Fruit fly (Drosophila melanogaster): Measurements from ENCODE around the gene CG31909.

The CG31909 gene

dm6 chr2L:7219172-7219571 lies 38.1 kb upstream of the CG31909 start:
- TF ChIP-seq CG14711 (tag; optimal IDR thresholded peaks at IDR 0.05) = no peak
- TF ChIP-seq Crg-1 (GFP tag; optimal IDR thresholded peaks at IDR 0.05) = no peak

dm6 chr2L:7219650-7220267 lies 37.6 kb upstream of the CG31909 start, which contains the start of gene CG13784:
CG13784 (minus strand) TSS chr2L:7220033.
- peak; percentile 38 for TF ChIP-seq cic (GFP tag; optimal IDR thresholded peaks at IDR 0.05)
- TF ChIP-seq toe (GFP tag; optimal IDR thresholded peaks at IDR 0.05) = no peak
- TF ChIP-seq Crg-1 (GFP tag; optimal IDR thresholded peaks at IDR 0.05) = peak; percentile 18
- peak; percentile 51 for TF ChIP-seq bab1 (GFP tag; optimal IDR thresholded peaks at IDR 0.05)
- TF ChIP-seq CG11617 (GFP tag; optimal IDR thresholded peaks at IDR 0.05) = peak; percentile 34
- TF ChIP-seq CG7045 (GFP tag; optimal IDR thresholded peaks at IDR 0.05) = no peak
- TF ChIP-seq Mnt (GFP tag; optimal IDR thresholded peaks at IDR 0.05) = peak; percentile 52
- TF ChIP-seq CG7101 (tag; optimal IDR thresholded peaks at IDR 0.05) = peak; percentile 48
- TF ChIP-seq CG33017 (tag; optimal IDR thresholded peaks at IDR 0.05) = peak; percentile 27
- peak; percentile 30 for TF ChIP-seq CG12768 (GFP tag; optimal IDR thresholded peaks at IDR 0.05)
- no peak for TF ChIP-seq CG1620 (GFP tag; optimal IDR thresholded peaks at IDR 0.05)
- no peak for TF ChIP-seq kay (GFP tag; ENCODE audit: borderline replicate concordance)
- TF ChIP-seq ovo (GFP tag; optimal IDR thresholded peaks at IDR 0.05) = peak; percentile 74
- TF ChIP-seq cnc (optimal IDR thresholded peaks at IDR 0.05) = no peak
- no peak for TF ChIP-seq CG14711 (tag; optimal IDR thresholded peaks at IDR 0.05)
- TF ChIP-seq Clk (GFP tag; optimal IDR thresholded peaks at IDR 0.05) = no peak
- TF ChIP-seq Hr96 (GFP tag; optimal IDR thresholded peaks at IDR 0.05) = no peak
- peak; percentile 61 for TF ChIP-seq tj (GFP tag; optimal IDR thresholded peaks at IDR 0.05)
- peak; percentile 76 for TF ChIP-seq pad (GFP tag; optimal IDR thresholded peaks at IDR 0.05)

dm6 chr2L:7222829-7223272 lies 34.5 kb upstream of the CG31909 start, which contains the start of gene mEFG1:
mEFG1 (minus strand) TSS chr2L:7223081.
- TF ChIP-seq Hr96 (GFP tag; optimal IDR thresholded peaks at IDR 0.05) (no peak), Mnt (GFP tag; optimal IDR thresholded peaks at IDR 0.05) (peak; percentile 87), CG7101 (tag; optimal IDR thresholded peaks at IDR 0.05) (peak; percentile 17), CG14711 (tag; optimal IDR thresholded peaks at IDR 0.05) (peak; percentile 34), bab1 (GFP tag; optimal IDR thresholded peaks at IDR 0.05) (peak; percentile 28)

dm6 chr2L:7226587-7226986 lies 30.7 kb upstream of the CG31909 start:
- TF ChIP-seq Hr96 (GFP tag; optimal IDR thresholded peaks at IDR 0.05) = no peak
- no peak for TF ChIP-seq Mnt (GFP tag; optimal IDR thresholded peaks at IDR 0.05)
- TF ChIP-seq CG1620 (GFP tag; optimal IDR thresholded peaks at IDR 0.05) = no peak
- no peak for TF ChIP-seq cic (GFP tag; optimal IDR thresholded peaks at IDR 0.05)
- TF ChIP-seq toe (GFP tag; optimal IDR thresholded peaks at IDR 0.05) = no peak
- no peak for TF ChIP-seq Crg-1 (GFP tag; optimal IDR thresholded peaks at IDR 0.05)
- no peak for TF ChIP-seq CG11617 (GFP tag; optimal IDR thresholded peaks at IDR 0.05)
- TF ChIP-seq pad (GFP tag; optimal IDR thresholded peaks at IDR 0.05) = no peak
- no peak for TF ChIP-seq bab1 (GFP tag; optimal IDR thresholded peaks at IDR 0.05)
- no peak for TF ChIP-seq CG5204 (GFP tag; optimal IDR thresholded peaks at IDR 0.05)
- TF ChIP-seq CG33017 (tag; optimal IDR thresholded peaks at IDR 0.05) = no peak
- TF ChIP-seq kay (GFP tag; ENCODE audit: borderline replicate concordance) = no peak
- TF ChIP-seq ovo (GFP tag; optimal IDR thresholded peaks at IDR 0.05) = no peak

- no peak for TF ChIP-seq CG11617 (GFP tag; optimal IDR thresholded peaks at IDR 0.05)
- no peak for TF ChIP-seq pad (GFP tag; optimal IDR thresholded peaks at IDR 0.05)
- TF ChIP-seq Crg-1 (GFP tag; optimal IDR thresholded peaks at IDR 0.05) = no peak
- TF ChIP-seq CG12768 (GFP tag; optimal IDR thresholded peaks at IDR 0.05) = no peak
- TF ChIP-seq Hr96 (GFP tag; optimal IDR thresholded peaks at IDR 0.05) = no peak
- no peak for TF ChIP-seq toe (GFP tag; optimal IDR thresholded peaks at IDR 0.05)
- no peak for TF ChIP-seq CG33017 (tag; optimal IDR thresholded peaks at IDR 0.05)
- TF ChIP-seq tj (GFP tag; optimal IDR thresholded peaks at IDR 0.05) = no peak
- no peak for TF ChIP-seq cnc (optimal IDR thresholded peaks at IDR 0.05)
- TF ChIP-seq ovo (GFP tag; optimal IDR thresholded peaks at IDR 0.05) = no peak
- no peak for TF ChIP-seq CG5204 (GFP tag; optimal IDR thresholded peaks at IDR 0.05)
- TF ChIP-seq CG1620 (GFP tag; optimal IDR thresholded peaks at IDR 0.05) = no peak
- no peak for TF ChIP-seq Mnt (GFP tag; optimal IDR thresholded peaks at IDR 0.05)
- TF ChIP-seq cic (GFP tag; optimal IDR thresholded peaks at IDR 0.05) = no peak
- TF ChIP-seq CG7045 (GFP tag; optimal IDR thresholded peaks at IDR 0.05) = no peak
- TF ChIP-seq Clk (GFP tag; optimal IDR thresholded peaks at IDR 0.05) = no peak
- TF ChIP-seq CG7101 (tag; optimal IDR thresholded peaks at IDR 0.05) = no peak
- no peak for TF ChIP-seq kay (GFP tag; ENCODE audit: borderline replicate concordance)
Measured at dm6 chr2L:7227434-7227833, 29.9 kb upstream of the CG31909 start, which contains the start of gene CG43799. CG43799 (plus strand) TSS chr2L:7227734.

- no peak for TF ChIP-seq CG12768 (GFP tag; optimal IDR thresholded peaks at IDR 0.05)
- no peak for TF ChIP-seq CG7045 (GFP tag; optimal IDR thresholded peaks at IDR 0.05)
- TF ChIP-seq pad (GFP tag; optimal IDR thresholded peaks at IDR 0.05) = no peak
- no peak for TF ChIP-seq CG14711 (tag; optimal IDR thresholded peaks at IDR 0.05)
- no peak for TF ChIP-seq Clk (GFP tag; optimal IDR thresholded peaks at IDR 0.05)
- no peak for TF ChIP-seq cnc (optimal IDR thresholded peaks at IDR 0.05)
Measured at dm6 chr2L:7232713-7233112, 24.6 kb upstream of the CG31909 start, which contains the start of gene CG43800. CG43800 (minus strand) TSS chr2L:7232813.

dm6 chr2L:7239310-7239709 lies 18.0 kb upstream of the CG31909 start:
- peak; percentile 69 for TF ChIP-seq CG33017 (tag; optimal IDR thresholded peaks at IDR 0.05)
- TF ChIP-seq bab1 (GFP tag; optimal IDR thresholded peaks at IDR 0.05) = no peak
- no peak for TF ChIP-seq toe (GFP tag; optimal IDR thresholded peaks at IDR 0.05)
- peak; percentile 57 for TF ChIP-seq cic (GFP tag; optimal IDR thresholded peaks at IDR 0.05)
- TF ChIP-seq CG12768 (GFP tag; optimal IDR thresholded peaks at IDR 0.05) = peak; percentile 40
- TF ChIP-seq Crg-1 (GFP tag; optimal IDR thresholded peaks at IDR 0.05) = peak; percentile 57
- no peak for TF ChIP-seq CG1620 (GFP tag; optimal IDR thresholded peaks at IDR 0.05)
- TF ChIP-seq Hr96 (GFP tag; optimal IDR thresholded peaks at IDR 0.05) = no peak
- TF ChIP-seq pad (GFP tag; optimal IDR thresholded peaks at IDR 0.05) = peak; percentile 34
- peak; percentile 57 for TF ChIP-seq Mnt (GFP tag; optimal IDR thresholded peaks at IDR 0.05)
- TF ChIP-seq kay (GFP tag; ENCODE audit: borderline replicate concordance) = no peak
- peak; percentile 32 for TF ChIP-seq CG11617 (GFP tag; optimal IDR thresholded peaks at IDR 0.05)
- TF ChIP-seq CG5204 (GFP tag; optimal IDR thresholded peaks at IDR 0.05) = peak; percentile 42
- TF ChIP-seq cnc (optimal IDR thresholded peaks at IDR 0.05) = no peak
- TF ChIP-seq CG7101 (tag; optimal IDR thresholded peaks at IDR 0.05) = peak; percentile 71
- TF ChIP-seq CG7045 (GFP tag; optimal IDR thresholded peaks at IDR 0.05) = peak; percentile 61
- TF ChIP-seq ovo (GFP tag; optimal IDR thresholded peaks at IDR 0.05) = peak; percentile 54
- peak; percentile 4 for TF ChIP-seq CG14711 (tag; optimal IDR thresholded peaks at IDR 0.05)
- TF ChIP-seq Clk (GFP tag; optimal IDR thresholded peaks at IDR 0.05) = peak; percentile 34

Measured in whole organism, adult.